Fruit fly (Drosophila melanogaster) whole organism, embryonic: ENCODE measurements around the gene CG33181.

Source experiments
- Awh ChIP-seq: fragments of 200-800 bp; sonication (Bioruptor generic); IDR thresholded peaks from 2 replicates; pipeline ENCODE4, ENCODE4 v1.3.6; 2022; ENCODE audit warnings: missing biosample characterization, missing genetic modification characterization
- Bteb2 ChIP-seq: fragments of 200-800 bp; sonication (Bioruptor generic); optimal IDR thresholded peaks from 2 replicates; lab custom pipeline; 2016; ENCODE audit warnings: missing biosample characterization, missing genetic modification characterization
- CG10321 ChIP-seq: fragments of 200-800 bp; sonication (Bioruptor generic); IDR thresholded peaks from 2 replicates; pipeline ENCODE4 v1.3.6; 2022; ENCODE audit warnings: missing biosample characterization, missing genetic modification characterization
- CG11085 ChIP-seq: fragments of 200-800 bp; sonication (Bioruptor generic); IDR thresholded peaks from 2 replicates; pipeline ENCODE4 v1.3.6; 2022; ENCODE audit warnings: missing biosample characterization, missing genetic modification characterization
- CG11093 ChIP-seq: fragments of 200-800 bp; sonication (Bioruptor generic); IDR thresholded peaks from 3 replicates; pipeline ENCODE4 v1.3.6; 2022; ENCODE audit warnings: missing biosample characterization, missing genetic modification characterization
- CG13894 ChIP-seq: fragments of 200-800 bp; sonication (Bioruptor generic); optimal IDR thresholded peaks from 3 replicates; lab custom pipeline; 2018; ENCODE audit warnings: missing biosample characterization, mild to moderate bottlenecking, missing genetic modification characterization, moderate library complexity
- CG16813 ChIP-seq: fragments of 200-800 bp; sonication (Bioruptor generic); IDR thresholded peaks from 3 replicates; pipeline ENCODE4 v1.3.6; 2022; ENCODE audit warnings: missing biosample characterization, missing genetic modification characterization; ENCODE audit not compliant: partially characterized antibody
- CG18476 ChIP-seq: fragments of 200-800 bp; sonication (Bioruptor generic); optimal IDR thresholded peaks from 2 replicates; lab custom pipeline; 2016; ENCODE audit warnings: missing biosample characterization, mild to moderate bottlenecking, missing genetic modification characterization
- CG3065 ChIP-seq: fragments of 200-800 bp; sonication (Bioruptor generic); optimal IDR thresholded peaks from 2 replicates; lab custom pipeline; 2016; ENCODE audit warnings: missing biosample characterization, missing genetic modification characterization
- CG32532 ChIP-seq: fragments of 200-800 bp; sonication (Bioruptor generic); IDR thresholded peaks from 2 replicates; pipeline ENCODE4 v1.3.6; 2022; ENCODE audit warnings: missing biosample characterization, missing genetic modification characterization
- CG34376 ChIP-seq: fragments of 200-800 bp; sonication (Bioruptor generic); optimal IDR thresholded peaks from 2 replicates; lab custom pipeline; 2018; ENCODE audit warnings: missing biosample characterization, mild to moderate bottlenecking, missing genetic modification characterization
- CG34422 ChIP-seq: fragments of 200-800 bp; sonication (Bioruptor generic); IDR thresholded peaks from 3 replicates; pipeline ENCODE4 v1.3.6; 2022; ENCODE audit warnings: missing biosample characterization, missing genetic modification characterization
- CG43689 ChIP-seq: fragments of 200-800 bp; sonication (Bioruptor generic); IDR thresholded peaks from 2 replicates; pipeline ENCODE4 v1.3.6; 2022; ENCODE audit warnings: missing biosample characterization, missing genetic modification characterization
- CG7556 ChIP-seq: fragments of 200-800 bp; sonication (Bioruptor generic); optimal IDR thresholded peaks from 2 replicates; lab custom pipeline; 2017; ENCODE audit warnings: missing biosample characterization, mild to moderate bottlenecking, missing genetic modification characterization
- CG9797 ChIP-seq: fragments of 200-800 bp; sonication (Bioruptor generic); optimal IDR thresholded peaks from 3 replicates; lab custom pipeline; 2018; ENCODE audit warnings: missing biosample characterization, mild to moderate bottlenecking, missing genetic modification characterization
- CG9817 ChIP-seq: fragments of 200-800 bp; sonication (Bioruptor generic); optimal IDR thresholded peaks from 2 replicates; lab custom pipeline; 2018; ENCODE audit warnings: missing biosample characterization, mild to moderate bottlenecking, missing genetic modification characterization, moderate library complexity
- Dref ChIP-seq: fragments of 200-800 bp; sonication (Bioruptor generic); IDR thresholded peaks from 2 replicates; pipeline ENCODE4 v1.3.6; 2022; ENCODE audit warnings: missing biosample characterization, missing genetic modification characterization
- Ets97D ChIP-seq: fragments of 200-800 bp; sonication (Bioruptor generic); optimal IDR thresholded peaks from 3 replicates; lab custom pipeline; 2016; ENCODE audit warnings: missing biosample characterization, missing genetic modification characterization
- Fer1 ChIP-seq: fragments of 200-800 bp; sonication (Bioruptor generic); optimal IDR thresholded peaks from 2 replicates; lab custom pipeline; 2017; ENCODE audit warnings: missing biosample characterization, mild to moderate bottlenecking, missing genetic modification characterization
- HHEX ChIP-seq: fragments of 200-800 bp; sonication (Bioruptor generic); optimal IDR thresholded peaks from 3 replicates; lab custom pipeline; 2017; ENCODE audit warnings: missing biosample characterization, mild to moderate bottlenecking, missing genetic modification characterization, missing genetic modification reagents
- HLHmδ ChIP-seq: fragments of 200-800 bp; sonication (Bioruptor generic); optimal IDR thresholded peaks from 2 replicates; lab custom pipeline; 2018; ENCODE audit warnings: missing biosample characterization, mild to moderate bottlenecking, missing genetic modification characterization, moderate library complexity
- Hr39 ChIP-seq: fragments of >200 bp; optimal IDR thresholded peaks from 2 replicates; lab custom pipeline; 2017
- Hsf ChIP-seq: fragments of 200-800 bp; sonication (Bioruptor generic); optimal IDR thresholded peaks from 3 replicates; lab custom pipeline; 2016; ENCODE audit warnings: missing biosample characterization, missing genetic modification characterization
- Optix ChIP-seq: fragments of 200-800 bp; sonication (Bioruptor generic); IDR thresholded peaks from 3 replicates; pipeline ENCODE4 v1.3.6; 2022; ENCODE audit warnings: missing biosample characterization, missing genetic modification characterization
- Ravus ChIP-seq: fragments of 200-800 bp; sonication (Bioruptor generic); IDR thresholded peaks from 2 replicates; pipeline ENCODE4 v1.3.6; 2022; ENCODE audit warnings: missing biosample characterization, missing genetic modification characterization
- Rfx ChIP-seq: fragments of 200-800 bp; sonication (Bioruptor generic); IDR thresholded peaks from 2 replicates; pipeline ENCODE4 v1.3.6; 2022; ENCODE audit warnings: missing biosample characterization, missing genetic modification characterization
- Rx ChIP-seq: fragments of 200-800 bp; sonication (Bioruptor generic); IDR thresholded peaks from 2 replicates; pipeline ENCODE4 v1.3.6; 2022; ENCODE audit warnings: missing biosample characterization, missing genetic modification characterization
- Spps ChIP-seq: fragments of 200-800 bp; sonication (Bioruptor generic); optimal IDR thresholded peaks from 2 replicates; lab custom pipeline; 2018; ENCODE audit warnings: missing biosample characterization, mild to moderate bottlenecking, missing genetic modification characterization
- Sry-δ ChIP-seq: fragments of 200-800 bp; sonication (Bioruptor generic); optimal IDR thresholded peaks from 2 replicates; lab custom pipeline; 2016; ENCODE audit warnings: missing biosample characterization, missing genetic modification characterization
- br ChIP-seq: fragments of >200 bp; optimal IDR thresholded peaks from 2 replicates; lab custom pipeline; 2017
- dimm ChIP-seq: fragments of 200-800 bp; sonication (Bioruptor generic); IDR thresholded peaks from 2 replicates; pipeline ENCODE4 v1.3.6; 2022; ENCODE audit warnings: missing biosample characterization, missing genetic modification characterization
- dmrt99B ChIP-seq: fragments of 200-800 bp; sonication (Bioruptor generic); optimal IDR thresholded peaks from 2 replicates; lab custom pipeline; 2018; ENCODE audit warnings: missing biosample characterization, mild to moderate bottlenecking, missing genetic modification characterization, moderate library complexity
- en ChIP-seq: fragments of 200-800 bp; sonication (Bioruptor generic); optimal IDR thresholded peaks from 2 replicates; lab custom pipeline; 2016; ENCODE audit warnings: missing biosample characterization, missing genetic modification characterization
- esg ChIP-seq: fragments of 200-800 bp; sonication (Bioruptor generic); conservative IDR thresholded peaks from 2 replicates; pipeline ENCODE4 v1.3.6; 2022; ENCODE audit warnings: missing biosample characterization, missing genetic modification characterization
- ewg ChIP-seq: fragments of 200-800 bp; sonication (Bioruptor generic); optimal IDR thresholded peaks from 3 replicates; lab custom pipeline; 2017; ENCODE audit warnings: mild to moderate bottlenecking, missing biosample characterization, missing genetic modification reagents, missing genetic modification characterization
- eyg ChIP-seq: fragments of 200-800 bp; sonication (Bioruptor generic); optimal IDR thresholded peaks from 3 replicates; lab custom pipeline; 2016; ENCODE audit warnings: missing biosample characterization, missing genetic modification characterization
- hkb ChIP-seq, 2 experiments: fragments of 200-800 bp in 1 of 2; fragments of >200 bp in 1 of 2; sonication (Bioruptor generic) in 1 of 2; IDR thresholded peaks in 1 of 2; optimal IDR thresholded peaks in 1 of 2; 2 replicates each; pipeline versions ENCODE4 v1.3.6 to Lab custom; 2017 to 2022; ENCODE audit warnings: missing biosample characterization in 1 of 2, missing genetic modification characterization in 1 of 2
- kay ChIP-seq: fragments of 200-800 bp; sonication (Bioruptor generic); optimal IDR thresholded peaks from 2 replicates; lab custom pipeline; 2016; ENCODE audit warnings: missing biosample characterization, missing genetic modification characterization
- lilli ChIP-seq: fragments of 200-800 bp; sonication (Bioruptor generic); optimal IDR thresholded peaks from 3 replicates; lab custom pipeline; 2016; ENCODE audit warnings: missing biosample characterization, missing genetic modification characterization
- pan ChIP-seq, 4 experiments: fragments of >200 bp in 3 of 4; fragments of 200-800 bp in 1 of 4; sonication (Bioruptor generic) in 1 of 4; optimal IDR thresholded peaks in 3 of 4; IDR thresholded peaks in 1 of 4; 2 replicates each; pipeline versions ENCODE4 v1.3.6 to Lab custom; 2017 to 2022; ENCODE audit warnings: missing biosample characterization in 2 of 4, missing genetic modification characterization in 2 of 4, mixed read lengths in 1 of 4
- pros ChIP-seq: fragments of 200-800 bp; sonication (Bioruptor generic); optimal IDR thresholded peaks from 3 replicates; lab custom pipeline; 2019; ENCODE audit warnings: missing biosample characterization, mild to moderate bottlenecking, missing genetic modification characterization, moderate library complexity
- schlank ChIP-seq: fragments of 200-800 bp; sonication (Bioruptor generic); optimal IDR thresholded peaks from 2 replicates; lab custom pipeline; 2018; ENCODE audit warnings: missing biosample characterization, mild to moderate bottlenecking, missing genetic modification characterization
- sens ChIP-seq: fragments of 200-800 bp; sonication (Bioruptor generic); peaks from one replicate; lab custom pipeline; 2016; ENCODE audit warnings: missing biosample characterization, missing genetic modification characterization
- tap ChIP-seq: fragments of 200-800 bp; optimal IDR thresholded peaks from 3 replicates; lab custom pipeline; 2019; ENCODE audit warnings: missing biosample characterization, mild to moderate bottlenecking, missing genetic modification characterization, moderate library complexity

CG33181 gene

dm6 chrX:8492849-8493248 lies 3.7 kb downstream of the CG33181 start (continued):
- peak; percentile 54 for TF ChIP-seq kay (GFP tag; lab: Kevin White, UChicago)
- TF ChIP-seq CG43689 (GFP tag; lab: Robert Waterston, UW), result peak; percentile 39; the same call in 1 of the 2 replicates
- peak; percentile 32 for TF ChIP-seq Hsf (GFP tag; lab: Kevin White, UChicago)
- no peak for TF ChIP-seq hkb (optimal IDR thresholded peaks at IDR 0.05; lab: Kevin White, UChicago)
- peak; percentile 93 for TF ChIP-seq hkb (GFP tag; IDR thresholded peaks at IDR 0.05; lab: Robert Waterston, UW)
- no peak for TF ChIP-seq CG34376 (GFP tag; lab: Kevin White, UChicago)
- TF ChIP-seq lilli (GFP tag; lab: Kevin White, UChicago), result peak; percentile 33
- peak; percentile 5 for TF ChIP-seq CG18476
- no peak for TF ChIP-seq pan (optimal IDR thresholded peaks at IDR 0.05; lab: Kevin White, UChicago)
- TF ChIP-seq pan (GFP tag; optimal IDR thresholded peaks at IDR 0.05 in 1 of 2, IDR thresholded peaks at IDR 0.05 in 1 of 2), result peak in 1 of 2 experiments; percentile 90
- peak; percentile 62 for TF ChIP-seq Fer1 (GFP tag; lab: Kevin White, UChicago)
- peak; percentile 88 for TF ChIP-seq CG34422 (GFP tag; lab: Robert Waterston, UW)
- TF ChIP-seq CG10321 (GFP tag; lab: Robert Waterston, UW), result peak; percentile 33; the same call in 1 of the 2 replicates
- TF ChIP-seq Awh (GFP tag; lab: Robert Waterston, UW), result peak; percentile 86
- TF ChIP-seq CG32532, result peak; percentile 64
- 0 out of 2 replicates have a peak, but pooled peaks have one; percentile 46 for TF ChIP-seq CG11085 (GFP tag; lab: Robert Waterston, UW)
- peak; percentile 86 for TF ChIP-seq tap
- TF ChIP-seq CG13894 (tag; lab: Kevin White, UChicago), result no peak
- no peak for TF ChIP-seq eyg (GFP tag; lab: Kevin White, UChicago)
- peak; percentile 67 for TF ChIP-seq dimm (GFP tag; lab: Robert Waterston, UW)
- TF ChIP-seq CG11093, result peak; percentile 79; the same call in 2 of the 3 replicates
- TF ChIP-seq HHEX (GFP tag; lab: Kevin White, UChicago), result peak; percentile 74
- TF ChIP-seq esg (GFP tag; lab: Robert Waterston, UW), result peak; percentile 78
- TF ChIP-seq Hr39, result no peak
- TF ChIP-seq Dref (GFP tag; lab: Robert Waterston, UW), result no peak
- TF ChIP-seq Optix, result peak; percentile 86
- peak; percentile 42 for TF ChIP-seq CG7556 (GFP tag; lab: Kevin White, UChicago)
- TF ChIP-seq Ravus, result peak; percentile 64
- peak; percentile 72 for TF ChIP-seq CG9817 (tag; lab: Kevin White, UChicago)
- TF ChIP-seq dmrt99B (tag; lab: Kevin White, UChicago), result peak; percentile 93
- peak; percentile 94 for TF ChIP-seq sens (GFP tag; lab: Kevin White, UChicago)
- TF ChIP-seq en (GFP tag; lab: Kevin White, UChicago), result no peak
- no peak for TF ChIP-seq CG16813 (GFP tag; lab: Robert Waterston, UW)
- TF ChIP-seq CG3065 (GFP tag; lab: Kevin White, UChicago), result no peak
- TF ChIP-seq schlank (tag; lab: Kevin White, UChicago), result no peak
- no peak for TF ChIP-seq pros (GFP tag; lab: Kevin White, UChicago)
- TF ChIP-seq Spps, result peak; percentile 33
- no peak for TF ChIP-seq CG9797
- TF ChIP-seq Sry-δ (GFP tag; lab: Kevin White, UChicago), result no peak
- TF ChIP-seq HLHmδ, result no peak
- TF ChIP-seq Bteb2 (GFP tag; lab: Kevin White, UChicago), result no peak
- peak; percentile 76 for TF ChIP-seq Rx (GFP tag; lab: Robert Waterston, UW)
- TF ChIP-seq br, result no peak
- peak; percentile 72 for TF ChIP-seq ewg (GFP tag; lab: Kevin White, UChicago)
- no peak for TF ChIP-seq Ets97D (GFP tag; lab: Kevin White, UChicago)
- peak; percentile 65 for TF ChIP-seq Rfx (GFP tag; lab: Robert Waterston, UW)
